Worm (Caenorhabditis elegans): ENCODE measurements around the gene glb-20.

Gene glb-20

DNA sequence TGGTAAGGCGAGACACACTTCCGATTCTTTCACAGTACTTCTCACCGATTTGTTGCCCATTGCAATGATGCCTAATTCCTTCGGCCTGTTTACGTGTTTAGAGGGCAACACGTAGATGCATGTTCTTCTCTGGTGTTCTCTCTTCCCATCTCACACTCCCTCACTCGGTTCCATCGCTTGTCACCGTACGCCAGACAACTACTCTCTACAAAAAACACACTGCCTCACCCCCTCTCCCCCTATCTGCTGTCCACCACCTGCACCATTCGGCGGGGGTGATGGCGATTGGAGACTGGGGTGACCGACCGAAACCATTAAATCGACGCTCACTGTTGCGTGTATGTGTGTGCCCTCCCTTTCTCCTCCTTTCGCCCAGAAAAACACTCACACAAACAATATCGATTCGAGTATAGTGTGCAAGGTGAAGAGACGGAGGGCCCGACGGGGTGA lies 28.0 kb upstream of the glb-20 start:
- TF ChIP-seq ceh-2 (tag; optimal IDR thresholded peaks at IDR 0.05) (peak; percentile 37), C08G9.2 (tag; optimal IDR thresholded peaks at IDR 0.05) (peak; percentile 27), ceh-14 (tag; optimal IDR thresholded peaks at IDR 0.05) (peak; percentile 2), eyg-1 (tag; optimal IDR thresholded peaks at IDR 0.05) (peak; percentile 16), unc-86 (tag; optimal IDR thresholded peaks at IDR 0.05) (no peak), ceh-34 (tag; optimal IDR thresholded peaks at IDR 0.05) (peak; percentile 43), ceh-31 (tag; optimal IDR thresholded peaks at IDR 0.05) (peak; percentile 73), F13H6.1 (tag; optimal IDR thresholded peaks at IDR 0.05) (peak; percentile 23), hlh-8 (tag; optimal IDR thresholded peaks at IDR 0.05) (peak; percentile 47), ref-2 (tag; optimal IDR thresholded peaks at IDR 0.05) (peak; percentile 90), lin-11 (tag; optimal IDR thresholded peaks at IDR 0.05) (no peak), nhr-232 (tag; optimal IDR thresholded peaks at IDR 0.05) (peak; percentile 25), fkh-10 (GFP tag; optimal IDR thresholded peaks at IDR 0.05) (no peak), elt-2 (tag; optimal IDR thresholded peaks at IDR 0.05) (peak; percentile 20), tbx-2 (tag; optimal IDR thresholded peaks at IDR 0.05) (peak; percentile 86), sdc-2 (tag; optimal IDR thresholded peaks at IDR 0.05) (peak; percentile 82), ceh-24 (tag; optimal IDR thresholded peaks at IDR 0.05) (no peak), lim-6 (tag; optimal IDR thresholded peaks at IDR 0.05) (no peak), pros-1 (tag; optimal IDR thresholded peaks at IDR 0.05) (peak; percentile 52), npax-4 (tag; optimal IDR thresholded peaks at IDR 0.05) (no peak), T23F11.4 (GFP tag; optimal IDR thresholded peaks at IDR 0.05) (peak; percentile 54), madf-2 (tag; optimal IDR thresholded peaks at IDR 0.05) (peak; percentile 34), rnt-1 (tag; optimal IDR thresholded peaks at IDR 0.05) (peak; percentile 57), nfya-1 (tag; optimal IDR thresholded peaks at IDR 0.05) (peak; percentile 70), sox-4 (tag; optimal IDR thresholded peaks at IDR 0.05) (peak; percentile 25), ceh-18 (tag; optimal IDR thresholded peaks at IDR 0.05) (peak; percentile 61), hlh-30 (tag; optimal IDR thresholded peaks at IDR 0.05; ENCODE audit: insufficient read depth) (peak; percentile 46), unc-55 (GFP tag; optimal IDR thresholded peaks at IDR 0.05) (no peak), ceh-48 (tag; optimal IDR thresholded peaks at IDR 0.05) (peak; percentile 55), ahr-1 (tag; optimal IDR thresholded peaks at IDR 0.05) (no peak), pqm-1 (tag; optimal IDR thresholded peaks at IDR 0.05) (no peak), ceh-6 (GFP tag; optimal IDR thresholded peaks at IDR 0.05) (peak; percentile 44), hlh-6 (tag; optimal IDR thresholded peaks at IDR 0.05) (peak; percentile 70), ceh-22 (tag; optimal IDR thresholded peaks at IDR 0.05) (peak; percentile 52), ceh-30 (tag; optimal IDR thresholded peaks at IDR 0.05) (no peak), dve-1 (tag; optimal IDR thresholded peaks at IDR 0.05) (no peak), ceh-9 (tag; optimal IDR thresholded peaks at IDR 0.05) (no peak)

DNA sequence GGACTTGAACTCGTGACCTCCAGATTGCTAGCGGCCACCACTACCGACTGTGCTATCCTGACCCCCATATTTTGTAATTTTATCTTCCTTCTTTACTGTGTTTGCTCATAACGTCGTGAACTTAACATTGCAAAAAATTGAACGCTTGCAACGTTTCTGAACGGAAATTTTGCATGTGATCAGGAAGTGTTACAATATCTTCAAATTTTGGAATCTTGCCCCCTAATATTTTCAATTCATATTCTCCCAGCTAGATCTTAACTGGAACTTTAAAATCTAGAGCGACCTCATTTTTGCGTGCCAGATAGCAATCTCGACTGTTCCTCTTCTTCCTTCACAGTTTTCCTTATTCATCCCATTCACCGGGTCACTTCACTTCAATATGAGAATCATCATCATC lies 25.9 kb upstream of the glb-20 start, which contains the start of gene F54B11.10:
Gene F54B11.10 (plus strand): TSS at position 301 of the 400 bp plus-strand sequence.
- TF ChIP-seq elt-4 (tag; optimal IDR thresholded peaks at IDR 0.05) (no peak), C08G9.2 (tag; optimal IDR thresholded peaks at IDR 0.05) (no peak), gmeb-2 (tag; optimal IDR thresholded peaks at IDR 0.05) (no peak), ztf-16 (tag; optimal IDR thresholded peaks at IDR 0.05) (no peak), pqm-1 (tag; optimal IDR thresholded peaks at IDR 0.05) (no peak), nfya-1 (tag; optimal IDR thresholded peaks at IDR 0.05) (no peak), rnt-1 (tag; optimal IDR thresholded peaks at IDR 0.05) (no peak), ceh-19 (GFP tag; optimal IDR thresholded peaks at IDR 0.05) (no peak), eyg-1 (tag; optimal IDR thresholded peaks at IDR 0.05) (no peak), K09A11.1 (tag; optimal IDR thresholded peaks at IDR 0.05; ENCODE audit: insufficient read depth) (no peak), che-1 (tag; optimal IDR thresholded peaks at IDR 0.05) (no peak), ceh-18 (tag; optimal IDR thresholded peaks at IDR 0.05) (no peak), ceh-45 (GFP tag; IDR thresholded peaks at IDR 0.05) (no peak), Y22D7AL.16 (tag; optimal IDR thresholded peaks at IDR 0.05) (no peak), unc-42 (tag; optimal IDR thresholded peaks at IDR 0.05) (no peak), ceh-9 (tag; optimal IDR thresholded peaks at IDR 0.05) (no peak)
